Fruit fly (Drosophila melanogaster) whole organism, adult: Measurements from ENCODE around the gene Brd8.

ENCODE experiments used
- CG7045 ChIP-seq: fragments of 200-800 bp; sonication (Bioruptor generic); optimal IDR thresholded peaks from 2 replicates; lab custom pipeline; 2017; ENCODE audit warnings: missing biosample characterization, mild to moderate bottlenecking, missing genetic modification characterization
- Hr96 ChIP-seq: fragments of 200-800 bp; sonication (Bioruptor generic); optimal IDR thresholded peaks from 2 replicates; lab custom pipeline; 2016; ENCODE audit warnings: missing biosample characterization, missing genetic modification characterization
- Mnt ChIP-seq: fragments of 200-800 bp; sonication (Bioruptor generic); optimal IDR thresholded peaks from 2 replicates; lab custom pipeline; 2016; ENCODE audit warnings: missing biosample characterization, mild to moderate bottlenecking, missing genetic modification characterization
- kay ChIP-seq: fragments of 200-800 bp; sonication (Bioruptor generic); peaks from one replicate; lab custom pipeline; 2016; ENCODE audit warnings: missing biosample characterization, missing genetic modification characterization, borderline replicate concordance
- pad ChIP-seq: fragments of 200-800 bp; sonication (Bioruptor generic); optimal IDR thresholded peaks from 3 replicates; lab custom pipeline; 2017; ENCODE audit warnings: missing biosample characterization, missing genetic modification characterization, mild to moderate bottlenecking, moderate library complexity, missing genetic modification reagents

dm6 chr3R:29218001-29218400 lies 5.3 kb upstream of the Brd8 start:
- TF ChIP-seq Mnt (no peak), Hr96 (GFP tag; lab: Kevin White, UChicago) (no peak), kay (GFP tag; lab: Kevin White, UChicago) (no peak), CG7045 (GFP tag; lab: Kevin White, UChicago) (no peak), pad (GFP tag; lab: Kevin White, UChicago) (no peak)
